Fruit fly (Drosophila melanogaster): ENCODE measurements around the gene Ppcs.

DNA sequence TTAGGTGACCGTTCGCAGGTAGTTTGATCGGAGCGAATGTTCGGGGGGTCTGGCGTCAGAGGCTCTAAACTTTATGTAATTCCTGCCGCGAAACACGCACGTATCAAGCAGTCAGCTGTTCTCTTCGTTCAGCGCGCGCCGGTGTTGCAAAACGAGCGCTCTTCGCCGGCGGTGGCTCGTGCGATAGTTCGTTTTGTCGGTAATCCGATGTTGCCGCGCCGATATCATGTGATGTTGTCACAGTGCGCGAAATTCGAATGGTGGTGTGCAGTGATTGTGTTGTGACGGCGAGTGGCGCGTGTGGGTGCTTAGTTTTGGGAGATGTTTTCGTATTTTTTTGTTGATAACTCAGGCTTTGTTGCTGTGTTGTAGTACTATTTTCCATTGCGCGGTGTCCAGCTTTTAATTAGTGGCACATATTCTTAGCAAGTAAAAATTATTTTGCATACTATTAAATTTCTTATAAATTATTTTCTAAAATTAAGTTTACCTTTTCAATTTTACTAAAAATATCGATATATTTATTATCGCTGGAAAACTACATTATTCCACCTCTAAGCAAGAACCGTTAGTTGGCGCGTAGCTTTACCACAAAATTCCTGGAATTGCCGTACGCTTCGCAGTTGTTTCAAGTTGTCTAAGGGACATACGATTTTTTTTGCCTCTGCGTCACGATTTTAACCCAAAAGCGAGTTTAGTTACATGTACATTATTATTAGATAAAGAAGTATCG, 9.1 kb upstream of the Ppcs start, which contains the start of gene nanos:
- TF ChIP-seq Dif (GFP tag; optimal IDR thresholded peaks at IDR 0.05; ENCODE audit: partially characterized antibody), result no peak
- peak; percentile 81 for TF ChIP-seq Hnf4 (GFP tag; optimal IDR thresholded peaks at IDR 0.05)
- peak; percentile 61 for TF ChIP-seq Jra (GFP tag; optimal IDR thresholded peaks at IDR 0.05)
- no peak for TF ChIP-seq Dfd (GFP tag; optimal IDR thresholded peaks at IDR 0.05)
- peak in 1 of 2 experiments; percentile 67 for TF ChIP-seq foxo (GFP tag; optimal IDR thresholded peaks at IDR 0.05)

All from whole organism, wandering third instar larva.